Fruit fly (Drosophila melanogaster) whole organism, embryonic: ENCODE data around the gene Pp2C1.

Experiments
- Antp ChIP-seq: fragments of 200-800 bp; sonication (Bioruptor generic); optimal IDR thresholded peaks from 3 replicates; lab custom pipeline; 2016; ENCODE audit warnings: missing biosample characterization, missing genetic modification characterization
- Atf3 ChIP-seq: fragments of 200-800 bp; sonication (Bioruptor generic); optimal IDR thresholded peaks from 3 replicates; lab custom pipeline; 2016; ENCODE audit warnings: missing biosample characterization, missing genetic modification characterization
- Bgb ChIP-seq: fragments of 200-800 bp; sonication (Bioruptor generic); IDR thresholded peaks from 2 replicates; pipeline ENCODE4 v1.3.6; 2022; ENCODE audit warnings: missing biosample characterization, missing genetic modification characterization; ENCODE audit not compliant: partially characterized antibody
- BtbVII ChIP-seq: fragments of 200-800 bp; sonication (Bioruptor generic); optimal IDR thresholded peaks from 3 replicates; lab custom pipeline; 2017; ENCODE audit warnings: missing biosample characterization, mild to moderate bottlenecking, missing genetic modification characterization
- CG1024 ChIP-seq: fragments of 200-800 bp; sonication (Bioruptor generic); IDR thresholded peaks from 2 replicates; pipeline ENCODE4 v1.3.6; 2022; ENCODE audit warnings: missing biosample characterization, missing genetic modification characterization
- CG10321 ChIP-seq: fragments of 200-800 bp; sonication (Bioruptor generic); IDR thresholded peaks from 2 replicates; pipeline ENCODE4 v1.3.6; 2022; ENCODE audit warnings: missing biosample characterization, missing genetic modification characterization
- CG12744 ChIP-seq: fragments of 200-800 bp; sonication (Bioruptor generic); optimal IDR thresholded peaks from 2 replicates; lab custom pipeline; 2016; ENCODE audit warnings: missing biosample characterization, missing genetic modification characterization
- CG13123 ChIP-seq: fragments of 200-800 bp; sonication (Bioruptor generic); optimal IDR thresholded peaks from 2 replicates; lab custom pipeline; 2016; ENCODE audit warnings: missing biosample characterization, missing genetic modification characterization
- CG14710 ChIP-seq: fragments of 200-800 bp; sonication (Bioruptor generic); optimal IDR thresholded peaks from 3 replicates; lab custom pipeline; 2019; ENCODE audit warnings: missing biosample characterization, mild to moderate bottlenecking, missing genetic modification characterization, moderate library complexity
- CG14860 ChIP-seq: fragments of 200-800 bp; sonication (Bioruptor generic); IDR thresholded peaks from 3 replicates; pipeline ENCODE4 v1.3.6; 2022; ENCODE audit warnings: missing biosample characterization, missing genetic modification characterization; ENCODE audit not compliant: partially characterized antibody
- CG1529 ChIP-seq: fragments of 200-800 bp; sonication (Bioruptor generic); optimal IDR thresholded peaks from 3 replicates; lab custom pipeline; 2018; ENCODE audit warnings: missing biosample characterization, missing genetic modification characterization
- CG1647 ChIP-seq: fragments of 200-800 bp; sonication (Bioruptor generic); optimal IDR thresholded peaks from 3 replicates; lab custom pipeline; 2016; ENCODE audit warnings: missing biosample characterization, missing genetic modification characterization
- CG16815 ChIP-seq: fragments of 200-800 bp; sonication (Bioruptor generic); optimal IDR thresholded peaks from 3 replicates; lab custom pipeline; 2017; ENCODE audit warnings: missing biosample characterization, mild to moderate bottlenecking, missing genetic modification characterization
- CG17912 ChIP-seq: fragments of 200-800 bp; sonication (Bioruptor generic); optimal IDR thresholded peaks from 2 replicates; lab custom pipeline; 2018; ENCODE audit warnings: missing biosample characterization, mild to moderate bottlenecking, missing genetic modification characterization
- CG1832 ChIP-seq: fragments of 200-800 bp; sonication (Bioruptor generic); optimal IDR thresholded peaks from 2 replicates; lab custom pipeline; 2017; ENCODE audit warnings: missing biosample characterization, mild to moderate bottlenecking, missing genetic modification characterization, inconsistent platforms
- CG2116 ChIP-seq: fragments of 200-800 bp; sonication (Bioruptor generic); optimal IDR thresholded peaks from 3 replicates; lab custom pipeline; 2018; ENCODE audit warnings: missing biosample characterization, mild to moderate bottlenecking, missing genetic modification characterization
- CG2202 ChIP-seq: fragments of 200-800 bp; sonication (Bioruptor generic); optimal IDR thresholded peaks from 2 replicates; lab custom pipeline; 2018; ENCODE audit warnings: missing biosample characterization, mild to moderate bottlenecking, missing genetic modification characterization
- CG3281 ChIP-seq: fragments of 200-800 bp; sonication (Bioruptor generic); optimal IDR thresholded peaks from 3 replicates; lab custom pipeline; 2017; ENCODE audit warnings: missing biosample characterization, mild to moderate bottlenecking, missing genetic modification characterization
- CG33213 ChIP-seq: fragments of 200-800 bp; sonication (Bioruptor generic); optimal IDR thresholded peaks from 3 replicates; lab custom pipeline; 2016; ENCODE audit warnings: missing biosample characterization, missing genetic modification characterization
- CG34376 ChIP-seq: fragments of 200-800 bp; sonication (Bioruptor generic); optimal IDR thresholded peaks from 2 replicates; lab custom pipeline; 2018; ENCODE audit warnings: missing biosample characterization, mild to moderate bottlenecking, missing genetic modification characterization
- CG4617 ChIP-seq: fragments of 200-800 bp; sonication (Bioruptor generic); optimal IDR thresholded peaks from 3 replicates; lab custom pipeline; 2016; ENCODE audit warnings: missing biosample characterization, missing genetic modification characterization, borderline replicate concordance
- CG4854 ChIP-seq: fragments of 200-800 bp; sonication (Bioruptor generic); optimal IDR thresholded peaks from 2 replicates; lab custom pipeline; 2016; ENCODE audit warnings: missing biosample characterization, missing genetic modification characterization, inconsistent platforms
- CG6854 ChIP-seq: fragments of 200-800 bp; sonication (Bioruptor generic); optimal IDR thresholded peaks from 3 replicates; lab custom pipeline; 2017; ENCODE audit warnings: missing biosample characterization, mild to moderate bottlenecking, missing genetic modification characterization
- CG7786 ChIP-seq: fragments of 200-800 bp; sonication (Bioruptor generic); optimal IDR thresholded peaks from 2 replicates; lab custom pipeline; 2016; ENCODE audit warnings: missing biosample characterization, missing genetic modification characterization
- CG9437 ChIP-seq: fragments of 200-800 bp; sonication (Bioruptor generic); optimal IDR thresholded peaks from 2 replicates; lab custom pipeline; 2018; ENCODE audit warnings: missing biosample characterization, mild to moderate bottlenecking, missing genetic modification characterization
- CG9797 ChIP-seq: fragments of 200-800 bp; sonication (Bioruptor generic); optimal IDR thresholded peaks from 3 replicates; lab custom pipeline; 2018; ENCODE audit warnings: missing biosample characterization, mild to moderate bottlenecking, missing genetic modification characterization
- Dad ChIP-seq: fragments of 200-800 bp; sonication (Bioruptor generic); optimal IDR thresholded peaks from 3 replicates; lab custom pipeline; 2016; ENCODE audit warnings: missing biosample characterization, missing genetic modification characterization
- Dfd ChIP-seq, 2 experiments: fragments of >200 bp; optimal IDR thresholded peaks; 2 replicates each; lab custom pipeline; 2017; ENCODE audit warnings: missing biosample characterization in 2 of 2, missing genetic modification characterization in 2 of 2
- Fer1 ChIP-seq: fragments of 200-800 bp; sonication (Bioruptor generic); optimal IDR thresholded peaks from 2 replicates; lab custom pipeline; 2017; ENCODE audit warnings: missing biosample characterization, mild to moderate bottlenecking, missing genetic modification characterization
- HHEX ChIP-seq: fragments of 200-800 bp; sonication (Bioruptor generic); optimal IDR thresholded peaks from 3 replicates; lab custom pipeline; 2017; ENCODE audit warnings: missing biosample characterization, mild to moderate bottlenecking, missing genetic modification characterization, missing genetic modification reagents
- HLH3B ChIP-seq: fragments of 200-800 bp; sonication (Bioruptor generic); IDR thresholded peaks from 2 replicates; pipeline ENCODE4 v1.3.6; 2022; ENCODE audit warnings: missing biosample characterization, missing genetic modification characterization
- HmgZ ChIP-seq: fragments of 200-800 bp; sonication (Bioruptor generic); optimal IDR thresholded peaks from 2 replicates; lab custom pipeline; 2018; ENCODE audit warnings: missing biosample characterization, mild to moderate bottlenecking, missing genetic modification characterization
- Hmr ChIP-seq: fragments of 200-800 bp; sonication (Bioruptor generic); optimal IDR thresholded peaks from 3 replicates; lab custom pipeline; 2017; ENCODE audit warnings: mild to moderate bottlenecking, missing biosample characterization, missing genetic modification reagents, missing genetic modification characterization
- Max ChIP-seq: fragments of 200-800 bp; sonication (Bioruptor generic); optimal IDR thresholded peaks from 2 replicates; lab custom pipeline; 2016; ENCODE audit warnings: missing biosample characterization, mild to moderate bottlenecking, missing genetic modification characterization
- Nf-YA ChIP-seq: fragments of 200-800 bp; sonication (Bioruptor generic); IDR thresholded peaks from 2 replicates; pipeline ENCODE4 v1.3.6; 2022; ENCODE audit warnings: missing biosample characterization, missing genetic modification characterization
- Nf-YC ChIP-seq: fragments of 200-800 bp; optimal IDR thresholded peaks from 3 replicates; lab custom pipeline; 2019; ENCODE audit warnings: missing biosample characterization, mild to moderate bottlenecking, missing genetic modification characterization, moderate library complexity
- Opbp ChIP-seq: fragments of 200-800 bp; sonication (Bioruptor generic); IDR thresholded peaks from 3 replicates; pipeline ENCODE4 v1.3.6; 2022; ENCODE audit warnings: missing biosample characterization, missing genetic modification characterization; ENCODE audit not compliant: partially characterized antibody
- YL-1 ChIP-seq: fragments of 200-800 bp; sonication (Bioruptor generic); optimal IDR thresholded peaks from 3 replicates; lab custom pipeline; 2017; ENCODE audit warnings: missing biosample characterization, mild to moderate bottlenecking, missing genetic modification characterization
- abd-A ChIP-seq: fragments of 200-800 bp; sonication (Bioruptor generic); optimal IDR thresholded peaks from 3 replicates; lab custom pipeline; 2019; ENCODE audit warnings: missing biosample characterization, mild to moderate bottlenecking, missing genetic modification characterization, moderate library complexity
- bsh ChIP-seq, 2 experiments: fragments of 200-800 bp; sonication (Bioruptor generic); optimal IDR thresholded peaks; 2 replicates each; lab custom pipeline; 2017 to 2018; ENCODE audit warnings: mild to moderate bottlenecking in 2 of 2, missing biosample characterization in 2 of 2, missing genetic modification characterization in 2 of 2, moderate library complexity in 1 of 2
- da ChIP-seq: fragments of 200-800 bp; sonication (Bioruptor generic); optimal IDR thresholded peaks from 2 replicates; lab custom pipeline; 2016; ENCODE audit warnings: missing biosample characterization, missing genetic modification characterization
- ewg ChIP-seq: fragments of 200-800 bp; sonication (Bioruptor generic); optimal IDR thresholded peaks from 3 replicates; lab custom pipeline; 2017; ENCODE audit warnings: mild to moderate bottlenecking, missing biosample characterization, missing genetic modification reagents, missing genetic modification characterization
- knrl ChIP-seq: fragments of 200-800 bp; sonication (Bioruptor generic); IDR thresholded peaks from 3 replicates; pipeline ENCODE4 v1.3.6; 2022; ENCODE audit warnings: missing biosample characterization, missing genetic modification characterization; ENCODE audit not compliant: partially characterized antibody
- sd ChIP-seq: fragments of 200-800 bp; sonication (Bioruptor generic); optimal IDR thresholded peaks from 3 replicates; lab custom pipeline; 2018; ENCODE audit warnings: missing biosample characterization, mild to moderate bottlenecking, missing genetic modification characterization, moderate library complexity
- sens ChIP-seq: fragments of 200-800 bp; sonication (Bioruptor generic); peaks from one replicate; lab custom pipeline; 2016; ENCODE audit warnings: missing biosample characterization, missing genetic modification characterization
- slou ChIP-seq: fragments of 200-800 bp; sonication (Bioruptor generic); optimal IDR thresholded peaks from 3 replicates; lab custom pipeline; 2016; ENCODE audit warnings: missing biosample characterization, missing genetic modification characterization
- stc ChIP-seq: fragments of 200-800 bp; sonication (Bioruptor generic); IDR thresholded peaks from 2 replicates; pipeline ENCODE4 v1.3.6; 2022; ENCODE audit warnings: missing biosample characterization, missing genetic modification characterization
- tup ChIP-seq: fragments of 200-800 bp; sonication (Bioruptor generic); optimal IDR thresholded peaks from 2 replicates; lab custom pipeline; 2016; ENCODE audit warnings: missing biosample characterization, mild to moderate bottlenecking, missing genetic modification characterization, moderate library complexity
- vvl ChIP-seq: fragments of 200-800 bp; sonication (Bioruptor generic); IDR thresholded peaks from 2 replicates; pipeline ENCODE4 v1.3.6; 2022; ENCODE audit warnings: missing biosample characterization, missing genetic modification characterization

The Pp2C1 gene

DNA sequence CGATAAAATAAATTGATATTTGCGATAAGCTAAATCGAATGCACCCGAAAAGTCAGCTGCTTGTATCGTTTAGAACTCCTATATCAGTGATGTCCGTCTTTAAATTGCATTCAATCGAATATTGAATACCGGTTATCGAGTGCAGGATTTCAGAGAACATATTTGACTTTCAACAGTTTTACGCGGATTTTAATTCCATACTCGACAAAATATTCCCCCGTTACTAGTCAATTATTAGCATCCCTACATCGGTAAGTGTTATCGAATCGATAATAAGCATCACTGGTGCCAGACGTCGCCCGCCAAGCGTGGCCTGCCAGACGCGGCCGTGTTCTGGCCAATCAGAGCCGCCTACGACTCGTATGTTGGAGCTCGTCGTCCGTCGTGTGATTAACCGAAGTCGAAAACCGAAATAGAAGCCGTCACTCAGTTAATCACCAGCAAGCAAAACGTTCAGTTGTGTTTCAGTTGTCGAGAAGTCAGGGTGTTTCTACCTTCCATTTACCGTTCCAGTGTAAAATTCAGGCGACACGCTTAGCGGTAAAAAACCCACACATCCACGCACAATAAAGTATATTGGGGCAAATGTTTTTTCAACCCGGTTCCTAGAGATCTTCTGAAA, 1.2 kb upstream of the Pp2C1 start, which contains the start of gene ctp (continued):
- no peak for TF ChIP-seq CG13123 (GFP tag; lab: Kevin White, UChicago)
- TF ChIP-seq CG34376 (GFP tag; lab: Kevin White, UChicago) = peak; percentile 78
- TF ChIP-seq knrl (GFP tag; lab: Robert Waterston, UW) = peak; percentile 38
- no peak; the same call in none of the 2 replicates for TF ChIP-seq vvl (GFP tag; lab: Robert Waterston, UW)
- TF ChIP-seq Opbp (GFP tag; lab: Robert Waterston, UW) = peak; percentile 58
- TF ChIP-seq slou = no peak
- TF ChIP-seq Nf-YA (GFP tag; lab: Robert Waterston, UW) = peak; percentile 88
- no peak for TF ChIP-seq CG2202 (tag; lab: Kevin White, UChicago)
- TF ChIP-seq sd (tag; lab: Kevin White, UChicago) = peak; percentile 8
- no peak for TF ChIP-seq Dad (GFP tag; lab: Kevin White, UChicago)
- TF ChIP-seq HHEX (GFP tag; lab: Kevin White, UChicago) = peak; percentile 58
- TF ChIP-seq CG12744 (GFP tag; lab: Kevin White, UChicago) = no peak
- no peak for TF ChIP-seq CG4617 (GFP tag; lab: Kevin White, UChicago)
- peak; percentile 46 for TF ChIP-seq Antp (GFP tag; lab: Kevin White, UChicago)
- TF ChIP-seq Bgb (GFP tag; lab: Robert Waterston, UW) = peak; percentile 67
- peak; percentile 84 for TF ChIP-seq YL-1
- TF ChIP-seq CG1529 = no peak
- TF ChIP-seq CG4854 (GFP tag; lab: Kevin White, UChicago) = no peak
- no peak for TF ChIP-seq CG10321 (GFP tag; lab: Robert Waterston, UW)
- TF ChIP-seq Dfd (GFP tag; optimal IDR thresholded peaks at IDR 0.05; lab: Kevin White, UChicago) = no peak
- TF ChIP-seq Hmr (GFP tag; lab: Kevin White, UChicago) = peak; percentile 57
- peak; percentile 95 for TF ChIP-seq CG2116
- TF ChIP-seq Atf3 (GFP tag; lab: Kevin White, UChicago) = peak; percentile 0
- TF ChIP-seq CG14860 (GFP tag; lab: Robert Waterston, UW) = peak; percentile 71
- TF ChIP-seq BtbVII (GFP tag; lab: Kevin White, UChicago) = peak; percentile 25
- TF ChIP-seq CG16815 (GFP tag; lab: Kevin White, UChicago) = no peak
- peak; percentile 56 for TF ChIP-seq HmgZ (tag; lab: Kevin White, UChicago)
- TF ChIP-seq da (GFP tag; lab: Kevin White, UChicago) = no peak
- peak; percentile 83 for TF ChIP-seq abd-A (tag; lab: Kevin White, UChicago)
- no peak for TF ChIP-seq CG1832
- TF ChIP-seq HLH3B (GFP tag; lab: Robert Waterston, UW) = peak; percentile 17; the same call in 1 of the 2 replicates
- peak; percentile 49 for TF ChIP-seq CG14710 (tag; lab: Kevin White, UChicago)
- TF ChIP-seq CG1024 = no peak
- TF ChIP-seq CG6854 (GFP tag; lab: Kevin White, UChicago) = peak; percentile 52
- no peak for TF ChIP-seq ewg (GFP tag; lab: Kevin White, UChicago)
- TF ChIP-seq tup = no peak
- peak; percentile 31 for TF ChIP-seq CG3281 (GFP tag; lab: Kevin White, UChicago)
- TF ChIP-seq CG9797 (GFP tag; lab: Kevin White, UChicago) = peak; percentile 11
- TF ChIP-seq Fer1 (GFP tag; lab: Kevin White, UChicago) = peak; percentile 52
- TF ChIP-seq Nf-YC (tag; lab: Kevin White, UChicago) = peak; percentile 100
- peak; percentile 11 for TF ChIP-seq CG9437 (GFP tag; lab: Kevin White, UChicago)
- no peak for TF ChIP-seq CG17912
- TF ChIP-seq CG1647 (GFP tag; lab: Kevin White, UChicago) = no peak
- TF ChIP-seq stc (GFP tag; lab: Robert Waterston, UW) = no peak; the same call in 1 of the 2 replicates
- peak; percentile 22 to 39 for TF ChIP-seq bsh (GFP tag; optimal IDR thresholded peaks at IDR 0.05; lab: Kevin White, UChicago)
- TF ChIP-seq sens (GFP tag; lab: Kevin White, UChicago) = peak; percentile 91
- peak; percentile 23 for TF ChIP-seq CG33213
- peak; percentile 30 for TF ChIP-seq CG7786 (GFP tag; lab: Kevin White, UChicago)
- TF ChIP-seq Max (GFP tag; lab: Kevin White, UChicago) = no peak
